Fruit fly (Drosophila melanogaster) whole organism, embryonic: Measurements from ENCODE around the gene CG5096.

ENCODE experiments used
- Aef1 ChIP-seq: fragments of 200-800 bp; sonication (Bioruptor generic); IDR thresholded peaks from 3 replicates; pipeline ENCODE4 v1.3.6; 2022; ENCODE audit warnings: missing biosample characterization, missing genetic modification characterization
- Atf3 ChIP-seq: fragments of 200-800 bp; sonication (Bioruptor generic); optimal IDR thresholded peaks from 3 replicates; lab custom pipeline; 2016; ENCODE audit warnings: missing biosample characterization, missing genetic modification characterization
- CG10462 ChIP-seq: fragments of 200-800 bp; sonication (Bioruptor generic); optimal IDR thresholded peaks from 2 replicates; lab custom pipeline; 2016; ENCODE audit warnings: missing biosample characterization, missing genetic modification characterization
- CG12104 ChIP-seq: fragments of 200-800 bp; sonication (Bioruptor generic); optimal IDR thresholded peaks from 3 replicates; lab custom pipeline; 2016; ENCODE audit warnings: missing biosample characterization, missing genetic modification characterization
- CG13287 ChIP-seq: fragments of 200-800 bp; sonication (Bioruptor generic); IDR thresholded peaks from 2 replicates; pipeline ENCODE4 v1.3.6; 2022; ENCODE audit warnings: missing biosample characterization, missing genetic modification characterization; ENCODE audit not compliant: partially characterized antibody
- CG1602 ChIP-seq: fragments of 200-800 bp; sonication (Bioruptor generic); optimal IDR thresholded peaks from 3 replicates; lab custom pipeline; 2016; ENCODE audit warnings: missing biosample characterization, missing genetic modification characterization
- CG17612 ChIP-seq: fragments of 200-800 bp; sonication (Bioruptor generic); IDR thresholded peaks from 2 replicates; pipeline ENCODE4 v1.3.6; 2022; ENCODE audit warnings: missing biosample characterization, missing genetic modification characterization
- CG2199 ChIP-seq: fragments of 200-800 bp; sonication (Bioruptor generic); IDR thresholded peaks from 3 replicates; pipeline ENCODE4 v1.3.6; 2022; ENCODE audit warnings: missing biosample characterization, missing genetic modification characterization
- CG31441 ChIP-seq: fragments of 200-800 bp; sonication (Bioruptor generic); IDR thresholded peaks from 2 replicates; pipeline ENCODE4 v1.3.6; 2022; ENCODE audit warnings: missing biosample characterization, missing genetic modification characterization
- CG34422 ChIP-seq: fragments of 200-800 bp; sonication (Bioruptor generic); IDR thresholded peaks from 3 replicates; pipeline ENCODE4 v1.3.6; 2022; ENCODE audit warnings: missing biosample characterization, missing genetic modification characterization
- CG3726 ChIP-seq: fragments of 200-800 bp; sonication (Bioruptor generic); IDR thresholded peaks from 3 replicates; pipeline ENCODE4, ENCODE4 v1.3.6; 2022; ENCODE audit warnings: missing biosample characterization, missing genetic modification characterization
- CG3847 ChIP-seq: fragments of 200-800 bp; sonication (Bioruptor generic); IDR thresholded peaks from 2 replicates; pipeline ENCODE4 v1.3.6; 2022; ENCODE audit warnings: missing biosample characterization, missing genetic modification characterization
- CG6254 ChIP-seq: fragments of 200-800 bp; sonication (Bioruptor generic); optimal IDR thresholded peaks from 3 replicates; lab custom pipeline; 2017; ENCODE audit warnings: mild to moderate bottlenecking, missing biosample characterization, missing genetic modification reagents, missing genetic modification characterization
- CG7786 ChIP-seq: fragments of 200-800 bp; sonication (Bioruptor generic); optimal IDR thresholded peaks from 2 replicates; lab custom pipeline; 2016; ENCODE audit warnings: missing biosample characterization, missing genetic modification characterization
- CG8944 ChIP-seq: fragments of 200-800 bp; sonication (Bioruptor generic); optimal IDR thresholded peaks from 3 replicates; lab custom pipeline; 2016; ENCODE audit warnings: missing biosample characterization, missing genetic modification characterization
- CG9932 ChIP-seq: fragments of 200-800 bp; sonication (Bioruptor generic); IDR thresholded peaks from 2 replicates; pipeline ENCODE4 v1.3.6; 2022; ENCODE audit warnings: missing biosample characterization, missing genetic modification characterization
- D19A ChIP-seq: fragments of 200-800 bp; optimal IDR thresholded peaks from 3 replicates; lab custom pipeline; 2019; ENCODE audit warnings: missing biosample characterization, mild to moderate bottlenecking, missing genetic modification characterization, moderate library complexity
- Doc3 ChIP-seq: fragments of 200-800 bp; sonication (Bioruptor generic); IDR thresholded peaks from 3 replicates; pipeline ENCODE4 v1.3.6; 2022; ENCODE audit warnings: missing biosample characterization, missing genetic modification characterization; ENCODE audit not compliant: partially characterized antibody
- ERR ChIP-seq: fragments of 200-800 bp; sonication (Bioruptor generic); optimal IDR thresholded peaks from 2 replicates; lab custom pipeline; 2016; ENCODE audit warnings: missing biosample characterization, missing genetic modification characterization
- Elba2 ChIP-seq: fragments of 200-800 bp; sonication (Bioruptor generic); optimal IDR thresholded peaks from 3 replicates; lab custom pipeline; 2016; ENCODE audit warnings: missing biosample characterization, missing genetic modification characterization
- MTF-1 ChIP-seq: fragments of 200-800 bp; sonication (Bioruptor generic); optimal IDR thresholded peaks from 2 replicates; lab custom pipeline; 2018; ENCODE audit warnings: missing biosample characterization, mild to moderate bottlenecking, missing genetic modification characterization, borderline replicate concordance
- Med ChIP-seq: fragments of 200-800 bp; sonication (Bioruptor generic); peaks from one replicate; lab custom pipeline; 2016; ENCODE audit warnings: missing biosample characterization, missing genetic modification characterization, mild to moderate bottlenecking, inconsistent platforms, moderate library complexity
- Nf-YC ChIP-seq: fragments of 200-800 bp; optimal IDR thresholded peaks from 3 replicates; lab custom pipeline; 2019; ENCODE audit warnings: missing biosample characterization, mild to moderate bottlenecking, missing genetic modification characterization, moderate library complexity
- Opbp ChIP-seq: fragments of 200-800 bp; sonication (Bioruptor generic); IDR thresholded peaks from 3 replicates; pipeline ENCODE4 v1.3.6; 2022; ENCODE audit warnings: missing biosample characterization, missing genetic modification characterization; ENCODE audit not compliant: partially characterized antibody
- PHDP ChIP-seq: fragments of 200-800 bp; sonication (Bioruptor generic); optimal IDR thresholded peaks from 3 replicates; lab custom pipeline; 2018; ENCODE audit warnings: missing biosample characterization, mild to moderate bottlenecking, missing genetic modification characterization, moderate library complexity
- Spps ChIP-seq: fragments of 200-800 bp; sonication (Bioruptor generic); optimal IDR thresholded peaks from 2 replicates; lab custom pipeline; 2018; ENCODE audit warnings: missing biosample characterization, mild to moderate bottlenecking, missing genetic modification characterization
- Sry-δ ChIP-seq: fragments of 200-800 bp; sonication (Bioruptor generic); optimal IDR thresholded peaks from 2 replicates; lab custom pipeline; 2016; ENCODE audit warnings: missing biosample characterization, missing genetic modification characterization
- Ssrp ChIP-seq: fragments of 200-800 bp; sonication (Bioruptor generic); optimal IDR thresholded peaks from 2 replicates; lab custom pipeline; 2018; ENCODE audit warnings: missing biosample characterization, mild to moderate bottlenecking, missing genetic modification characterization, moderate library complexity
- az2 ChIP-seq: fragments of 200-800 bp; sonication (Bioruptor generic); optimal IDR thresholded peaks from 3 replicates; lab custom pipeline; 2016; ENCODE audit warnings: missing biosample characterization, missing genetic modification characterization
- bbx ChIP-seq: fragments of 200-800 bp; sonication (Bioruptor generic); IDR thresholded peaks from 2 replicates; pipeline ENCODE4 v1.3.6; 2022; ENCODE audit warnings: missing biosample characterization, missing genetic modification characterization; ENCODE audit not compliant: partially characterized antibody
- corto ChIP-seq: fragments of 200-800 bp; sonication (Bioruptor generic); optimal IDR thresholded peaks from 2 replicates; lab custom pipeline; 2016; ENCODE audit warnings: missing biosample characterization, mild to moderate bottlenecking, missing genetic modification characterization, moderate library complexity
- dimm ChIP-seq: fragments of 200-800 bp; sonication (Bioruptor generic); IDR thresholded peaks from 2 replicates; pipeline ENCODE4 v1.3.6; 2022; ENCODE audit warnings: missing biosample characterization, missing genetic modification characterization
- dmrt99B ChIP-seq: fragments of 200-800 bp; sonication (Bioruptor generic); optimal IDR thresholded peaks from 2 replicates; lab custom pipeline; 2018; ENCODE audit warnings: missing biosample characterization, mild to moderate bottlenecking, missing genetic modification characterization, moderate library complexity
- dpn ChIP-seq, 2 experiments: fragments of 200-800 bp; sonication (Bioruptor generic); optimal IDR thresholded peaks; 3 replicates each; lab custom pipeline; 2016; ENCODE audit warnings: missing biosample characterization in 2 of 2, missing genetic modification characterization in 2 of 2
- en ChIP-seq: fragments of 200-800 bp; sonication (Bioruptor generic); optimal IDR thresholded peaks from 2 replicates; lab custom pipeline; 2016; ENCODE audit warnings: missing biosample characterization, missing genetic modification characterization
- eve ChIP-seq, 2 experiments: fragments of >200 bp; optimal IDR thresholded peaks; 2 replicates each; lab custom pipeline; 2017; ENCODE audit warnings: missing biosample characterization in 2 of 2, missing genetic modification characterization in 2 of 2
- grau ChIP-seq: fragments of 200-800 bp; optimal IDR thresholded peaks from 3 replicates; lab custom pipeline; 2019; ENCODE audit warnings: missing biosample characterization, mild to moderate bottlenecking, missing genetic modification characterization, moderate library complexity
- grn ChIP-seq: fragments of 200-800 bp; sonication (Bioruptor generic); optimal IDR thresholded peaks from 3 replicates; lab custom pipeline; 2017; ENCODE audit warnings: missing biosample characterization, missing genetic modification characterization
- insv ChIP-seq, 2 experiments: fragments of 200-800 bp; sonication (Bioruptor generic); optimal IDR thresholded peaks; 3 replicates each; lab custom pipeline; 2016 to 2018; ENCODE audit warnings: missing biosample characterization in 2 of 2, missing genetic modification characterization in 2 of 2
- lmd ChIP-seq: fragments of 200-800 bp; sonication (Bioruptor generic); IDR thresholded peaks from 2 replicates; pipeline ENCODE4 v1.3.6; 2022; ENCODE audit warnings: missing biosample characterization, missing genetic modification characterization
- p53 ChIP-seq: fragments of 200-800 bp; sonication (Bioruptor generic); optimal IDR thresholded peaks from 2 replicates; lab custom pipeline; 2016; ENCODE audit warnings: missing biosample characterization, missing genetic modification characterization
- pzg ChIP-seq: fragments of 200-800 bp; sonication (Bioruptor generic); optimal IDR thresholded peaks from 3 replicates; lab custom pipeline; 2018; ENCODE audit warnings: missing biosample characterization, mild to moderate bottlenecking, missing genetic modification characterization, moderate library complexity
- sens ChIP-seq: fragments of 200-800 bp; sonication (Bioruptor generic); peaks from one replicate; lab custom pipeline; 2016; ENCODE audit warnings: missing biosample characterization, missing genetic modification characterization
- seq ChIP-seq: fragments of 200-800 bp; sonication (Bioruptor generic); IDR thresholded peaks from 2 replicates; pipeline ENCODE4 v1.3.6; 2022; ENCODE audit warnings: missing biosample characterization, missing genetic modification characterization
- sr ChIP-seq: fragments of 200-800 bp; sonication (Bioruptor generic); IDR thresholded peaks from 3 replicates; pipeline ENCODE4 v1.3.6; 2022; ENCODE audit warnings: missing biosample characterization, missing genetic modification characterization

The CG5096 gene

DNA sequence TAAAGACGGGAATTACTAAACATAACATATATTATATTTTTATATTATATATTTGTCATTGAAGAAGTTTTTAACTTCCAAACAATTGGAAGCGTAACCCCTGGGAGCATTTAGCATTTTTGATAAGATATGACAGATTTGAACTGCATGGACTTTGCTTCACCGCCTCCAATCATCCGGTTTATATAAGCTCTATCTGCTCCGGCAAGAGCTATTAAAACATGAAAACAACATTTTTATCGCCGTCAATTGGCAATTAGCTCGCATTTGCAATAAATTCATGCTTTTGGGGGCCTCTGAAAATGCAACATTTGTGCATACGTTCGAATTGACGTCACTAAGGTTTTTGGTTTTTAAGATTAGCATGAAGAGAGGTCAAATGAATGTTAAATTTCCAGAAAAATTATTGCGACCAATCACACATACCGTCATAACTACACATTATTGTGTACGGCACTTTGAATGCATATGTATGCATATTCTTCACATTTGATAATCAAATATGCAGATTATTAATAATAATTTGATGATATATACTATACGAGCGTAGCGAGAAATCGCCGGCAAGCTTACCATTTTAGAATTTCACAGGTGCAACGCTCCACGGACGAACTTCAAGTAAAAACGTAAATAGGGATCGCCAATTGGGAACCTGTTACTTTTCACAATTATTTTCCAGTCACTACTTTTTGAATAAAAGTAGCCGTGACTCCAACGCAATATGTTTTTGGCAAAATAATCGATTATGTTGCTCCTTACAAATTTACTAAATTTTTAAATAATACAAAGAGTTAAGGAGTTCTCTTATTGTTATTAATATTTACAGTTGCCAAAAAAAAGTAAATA, 13.8 kb downstream of the CG5096 start, which contains the start of gene Mdh1 (continued):
- TF ChIP-seq dmrt99B (tag; lab: Kevin White, UChicago) = no peak
- peak; percentile 34 for TF ChIP-seq corto
- TF ChIP-seq CG3726 (GFP tag; lab: Robert Waterston, UW) = no peak
- TF ChIP-seq az2 (GFP tag; lab: Kevin White, UChicago) = peak; percentile 8
- TF ChIP-seq Aef1 (GFP tag; lab: Robert Waterston, UW) = no peak
- TF ChIP-seq CG9932 (GFP tag; lab: Robert Waterston, UW) = no peak
- TF ChIP-seq Sry-δ (GFP tag; lab: Kevin White, UChicago) = peak; percentile 53
- no peak for TF ChIP-seq CG7786
- TF ChIP-seq CG12104 = no peak
- no peak for TF ChIP-seq CG2199 (GFP tag; lab: Robert Waterston, UW)
- TF ChIP-seq Elba2 = peak; percentile 92
- no peak for TF ChIP-seq Doc3 (GFP tag; lab: Robert Waterston, UW)
- peak; percentile 34; the same call in 1 of the 2 replicates for TF ChIP-seq bbx
- peak in 1 of 2 experiments; percentile 43 for TF ChIP-seq insv (GFP tag; optimal IDR thresholded peaks at IDR 0.05; lab: Kevin White, UChicago)
- no peak for TF ChIP-seq dimm (GFP tag; lab: Robert Waterston, UW)
- TF ChIP-seq seq (GFP tag; lab: Robert Waterston, UW) = no peak
- no peak for TF ChIP-seq grau (tag; lab: Kevin White, UChicago)
- TF ChIP-seq Ssrp (tag; lab: Kevin White, UChicago) = no peak
- no peak for TF ChIP-seq CG8944 (GFP tag; lab: Kevin White, UChicago)
- no peak for TF ChIP-seq CG3847 (GFP tag; lab: Robert Waterston, UW)
- peak; percentile 97 for TF ChIP-seq CG31441 (GFP tag; lab: Robert Waterston, UW)
- no peak for TF ChIP-seq MTF-1
- peak; percentile 91 for TF ChIP-seq ERR (GFP tag; lab: Kevin White, UChicago)
- peak in 1 of 2 experiments; percentile 67 for TF ChIP-seq eve (GFP tag; optimal IDR thresholded peaks at IDR 0.05; lab: Kevin White, UChicago)
- peak; percentile 53; the same call in 1 of the 3 replicates for TF ChIP-seq CG34422 (GFP tag; lab: Robert Waterston, UW)
- TF ChIP-seq CG17612 (GFP tag; lab: Robert Waterston, UW) = no peak
- peak; percentile 75 for TF ChIP-seq sens (GFP tag; lab: Kevin White, UChicago)
- no peak for TF ChIP-seq D19A
- TF ChIP-seq Spps (tag; lab: Kevin White, UChicago) = no peak
- no peak for TF ChIP-seq Atf3
- 0 out of 3 replicates have a peak, but pooled peaks have one; percentile 27 for TF ChIP-seq Opbp
- no peak for TF ChIP-seq PHDP (tag; lab: Kevin White, UChicago)
- no peak for TF ChIP-seq CG13287 (GFP tag; lab: Robert Waterston, UW)
- no peak for TF ChIP-seq grn (GFP tag; lab: Kevin White, UChicago)
- no peak for TF ChIP-seq CG1602 (GFP tag; lab: Kevin White, UChicago)
- no peak for TF ChIP-seq p53 (GFP tag; lab: Kevin White, UChicago)
- TF ChIP-seq Nf-YC (tag; lab: Kevin White, UChicago) = peak; percentile 29
- no peak for TF ChIP-seq CG6254
- no peak for TF ChIP-seq en (GFP tag; lab: Kevin White, UChicago)
- peak; percentile 35 for TF ChIP-seq pzg
- no peak for TF ChIP-seq CG10462
- TF ChIP-seq Med (GFP tag; lab: Kevin White, UChicago) = peak; percentile 62
- TF ChIP-seq sr (GFP tag; lab: Robert Waterston, UW) = no peak
- no peak for TF ChIP-seq lmd (GFP tag; lab: Robert Waterston, UW)
- TF ChIP-seq dpn (GFP tag; optimal IDR thresholded peaks at IDR 0.05; lab: Kevin White, UChicago) = no peak
